Fruit fly (Drosophila melanogaster) whole organism, embryonic: ENCODE measurements around the gene Rnp4F.
A peak's percentile ranks its signal among the peaks of the same experiment; 100 is the strongest.

Source experiments
- CG10543 ChIP-seq: fragments of 200-800 bp; sonication (Bioruptor generic); optimal IDR thresholded peaks from 3 replicates; lab custom pipeline; 2017; ENCODE audit warnings: missing biosample characterization, mild to moderate bottlenecking, missing genetic modification characterization, moderate library complexity
- CG10654 ChIP-seq: fragments of 200-800 bp; sonication (Bioruptor generic); optimal IDR thresholded peaks from 2 replicates; lab custom pipeline; 2016; ENCODE audit warnings: missing biosample characterization, missing genetic modification characterization
- CG12659 ChIP-seq: fragments of 200-800 bp; sonication (Bioruptor generic); optimal IDR thresholded peaks from 3 replicates; lab custom pipeline; 2017; ENCODE audit warnings: mild to moderate bottlenecking, missing biosample characterization, missing genetic modification reagents, missing genetic modification characterization
- CG12769 ChIP-seq: fragments of 200-800 bp; sonication (Bioruptor generic); optimal IDR thresholded peaks from 2 replicates; lab custom pipeline; 2019; ENCODE audit warnings: missing biosample characterization, mild to moderate bottlenecking, missing genetic modification characterization, moderate library complexity
- CG13894 ChIP-seq: fragments of 200-800 bp; sonication (Bioruptor generic); optimal IDR thresholded peaks from 3 replicates; lab custom pipeline; 2018; ENCODE audit warnings: missing biosample characterization, mild to moderate bottlenecking, missing genetic modification characterization, moderate library complexity
- CG1647 ChIP-seq: fragments of 200-800 bp; sonication (Bioruptor generic); optimal IDR thresholded peaks from 3 replicates; lab custom pipeline; 2016; ENCODE audit warnings: missing biosample characterization, missing genetic modification characterization
- CG17385 ChIP-seq: fragments of 200-800 bp; sonication (Bioruptor generic); optimal IDR thresholded peaks from 3 replicates; lab custom pipeline; 2018; ENCODE audit warnings: missing biosample characterization, mild to moderate bottlenecking, missing genetic modification characterization
- CG32767 ChIP-seq: fragments of 200-800 bp; sonication (Bioruptor generic); IDR thresholded peaks from 2 replicates; pipeline ENCODE4 v1.3.6; 2022; ENCODE audit warnings: missing biosample characterization, missing genetic modification characterization
- CG33557 ChIP-seq: fragments of 200-800 bp; sonication (Bioruptor generic); optimal IDR thresholded peaks from 2 replicates; lab custom pipeline; 2019; ENCODE audit warnings: missing biosample characterization, mild to moderate bottlenecking, missing genetic modification characterization, moderate library complexity
- CG4820 ChIP-seq: fragments of 200-800 bp; sonication (Bioruptor generic); optimal IDR thresholded peaks from 3 replicates; lab custom pipeline; 2016; ENCODE audit warnings: missing biosample characterization, missing genetic modification characterization
- CG7928 ChIP-seq: fragments of 200-800 bp; sonication (Bioruptor generic); optimal IDR thresholded peaks from 2 replicates; lab custom pipeline; 2017; ENCODE audit warnings: missing biosample characterization, mild to moderate bottlenecking, missing genetic modification characterization
- CG7963 ChIP-seq: fragments of 200-800 bp; sonication (Bioruptor generic); IDR thresholded peaks from 3 replicates; pipeline ENCODE4 v1.3.6; 2022; ENCODE audit warnings: missing biosample characterization, missing genetic modification characterization; ENCODE audit not compliant: partially characterized antibody
- CG8388 ChIP-seq: fragments of 200-800 bp; sonication (Bioruptor generic); optimal IDR thresholded peaks from 2 replicates; lab custom pipeline; 2019; ENCODE audit warnings: missing biosample characterization, mild to moderate bottlenecking, missing genetic modification characterization, moderate library complexity
- D ChIP-seq, 2 experiments: fragments of 200-800 bp in 1 of 2; fragments of >200 bp in 1 of 2; sonication (Bioruptor generic) in 1 of 2; optimal IDR thresholded peaks; 2 replicates in 1 of 2; 3 replicates in 1 of 2; lab custom pipeline; 2017; ENCODE audit warnings: mild to moderate bottlenecking in 1 of 2, missing biosample characterization in 1 of 2, missing genetic modification characterization in 1 of 2, missing genetic modification reagents in 1 of 2
- Dip3 ChIP-seq: fragments of 200-800 bp; sonication (Bioruptor generic); optimal IDR thresholded peaks from 3 replicates; lab custom pipeline; 2016; ENCODE audit warnings: missing biosample characterization, missing genetic modification characterization
- Dref ChIP-seq: fragments of 200-800 bp; sonication (Bioruptor generic); IDR thresholded peaks from 2 replicates; pipeline ENCODE4 v1.3.6; 2022; ENCODE audit warnings: missing biosample characterization, missing genetic modification characterization
- Drgx ChIP-seq: fragments of 200-800 bp; sonication (Bioruptor generic); IDR thresholded peaks from 2 replicates; pipeline ENCODE4 v1.3.6; 2022; ENCODE audit warnings: missing biosample characterization, missing genetic modification characterization
- Fer1 ChIP-seq: fragments of 200-800 bp; sonication (Bioruptor generic); optimal IDR thresholded peaks from 2 replicates; lab custom pipeline; 2017; ENCODE audit warnings: missing biosample characterization, mild to moderate bottlenecking, missing genetic modification characterization
- HLH54F ChIP-seq: fragments of 200-800 bp; sonication (Bioruptor generic); optimal IDR thresholded peaks from 3 replicates; lab custom pipeline; 2016; ENCODE audit warnings: missing biosample characterization, missing genetic modification characterization
- Hey ChIP-seq: fragments of 200-800 bp; sonication (Bioruptor generic); optimal IDR thresholded peaks from 3 replicates; lab custom pipeline; 2018; ENCODE audit warnings: missing biosample characterization, mild to moderate bottlenecking, missing genetic modification characterization
- Hr3 ChIP-seq: fragments of 200-800 bp; sonication (Bioruptor generic); optimal IDR thresholded peaks from 3 replicates; lab custom pipeline; 2016; ENCODE audit warnings: missing biosample characterization, missing genetic modification characterization
- Hr78 ChIP-seq, 2 experiments: fragments of 200-800 bp in 1 of 2; fragments of >200 bp in 1 of 2; sonication (Bioruptor generic) in 1 of 2; optimal IDR thresholded peaks; 2 replicates each; lab custom pipeline; 2017 to 2019; ENCODE audit warnings: missing biosample characterization in 2 of 2, missing genetic modification characterization in 2 of 2, mild to moderate bottlenecking in 1 of 2, moderate library complexity in 1 of 2
- Nf-YB ChIP-seq: fragments of 200-800 bp; sonication (Bioruptor generic); optimal IDR thresholded peaks from 3 replicates; lab custom pipeline; 2019; ENCODE audit warnings: missing biosample characterization, mild to moderate bottlenecking, missing genetic modification characterization, moderate library complexity
- Pdp1 ChIP-seq, 2 experiments: fragments of 200-800 bp; sonication (Bioruptor generic); optimal IDR thresholded peaks; 3 replicates each; lab custom pipeline; 2016; ENCODE audit warnings: missing biosample characterization in 2 of 2, missing genetic modification characterization in 2 of 2, mild to moderate bottlenecking in 1 of 2, moderate library complexity in 1 of 2
- ac ChIP-seq: fragments of 200-800 bp; sonication (Bioruptor generic); optimal IDR thresholded peaks from 3 replicates; lab custom pipeline; 2017; ENCODE audit warnings: missing biosample characterization, mild to moderate bottlenecking, missing genetic modification characterization
- ap ChIP-seq: fragments of 200-800 bp; sonication (Bioruptor generic); IDR thresholded peaks from 2 replicates; pipeline ENCODE4 v1.3.6; 2022; ENCODE audit warnings: missing biosample characterization, missing genetic modification characterization
- ara ChIP-seq: fragments of 200-800 bp; sonication (Bioruptor generic); IDR thresholded peaks from 2 replicates; pipeline ENCODE4 v1.3.6; 2022; ENCODE audit warnings: missing biosample characterization, missing genetic modification characterization
- ato ChIP-seq: fragments of 200-800 bp; sonication (Bioruptor generic); IDR thresholded peaks from 2 replicates; pipeline ENCODE4 v1.3.6; 2022; ENCODE audit warnings: missing biosample characterization, missing genetic modification characterization; ENCODE audit not compliant: partially characterized antibody
- cad ChIP-seq: fragments of >200 bp; optimal IDR thresholded peaks from 2 replicates; lab custom pipeline; 2017; ENCODE audit warnings: missing biosample characterization, missing genetic modification characterization
- cg ChIP-seq: fragments of 200-800 bp; sonication (Bioruptor generic); optimal IDR thresholded peaks from 3 replicates; lab custom pipeline; 2019; ENCODE audit warnings: missing biosample characterization, mild to moderate bottlenecking, missing genetic modification characterization, moderate library complexity
- croc ChIP-seq: fragments of 200-800 bp; sonication (Bioruptor generic); conservative IDR thresholded peaks from 3 replicates; pipeline ENCODE4 v1.3.6; 2022; ENCODE audit warnings: missing biosample characterization, missing genetic modification characterization
- disco-r ChIP-seq: fragments of 200-800 bp; sonication (Bioruptor generic); optimal IDR thresholded peaks from 2 replicates; lab custom pipeline; 2016; ENCODE audit warnings: missing biosample characterization, missing genetic modification characterization
- ewg ChIP-seq: fragments of 200-800 bp; sonication (Bioruptor generic); optimal IDR thresholded peaks from 3 replicates; lab custom pipeline; 2017; ENCODE audit warnings: mild to moderate bottlenecking, missing biosample characterization, missing genetic modification reagents, missing genetic modification characterization
- fd3F ChIP-seq: fragments of 200-800 bp; sonication (Bioruptor generic); optimal IDR thresholded peaks from 2 replicates; lab custom pipeline; 2018; ENCODE audit warnings: missing biosample characterization, mild to moderate bottlenecking, missing genetic modification characterization, moderate library complexity
- fd96Cb ChIP-seq: fragments of 200-800 bp; sonication (Bioruptor generic); optimal IDR thresholded peaks from 2 replicates; lab custom pipeline; 2018; ENCODE audit warnings: missing biosample characterization, mild to moderate bottlenecking, missing genetic modification characterization, moderate library complexity
- kay ChIP-seq: fragments of 200-800 bp; sonication (Bioruptor generic); optimal IDR thresholded peaks from 2 replicates; lab custom pipeline; 2016; ENCODE audit warnings: missing biosample characterization, missing genetic modification characterization
- kni ChIP-seq: fragments of 200-800 bp; sonication (Bioruptor generic); optimal IDR thresholded peaks from 3 replicates; lab custom pipeline; 2017; ENCODE audit warnings: mild to moderate bottlenecking, missing biosample characterization, missing genetic modification reagents, missing genetic modification characterization
- knrl ChIP-seq: fragments of 200-800 bp; sonication (Bioruptor generic); IDR thresholded peaks from 3 replicates; pipeline ENCODE4 v1.3.6; 2022; ENCODE audit warnings: missing biosample characterization, missing genetic modification characterization; ENCODE audit not compliant: partially characterized antibody
- odd ChIP-seq: fragments of 200-800 bp; sonication (Bioruptor generic); optimal IDR thresholded peaks from 2 replicates; lab custom pipeline; 2017; ENCODE audit warnings: missing biosample characterization, mild to moderate bottlenecking, missing genetic modification characterization
- otp ChIP-seq: fragments of 200-800 bp; sonication (Bioruptor generic); IDR thresholded peaks from 3 replicates; pipeline ENCODE4, ENCODE4 v1.3.6; 2022; ENCODE audit warnings: missing biosample characterization, missing genetic modification characterization
- peb ChIP-seq: fragments of 200-800 bp; sonication (Bioruptor generic); IDR thresholded peaks from 2 replicates; pipeline ENCODE4 v1.3.6; 2022; ENCODE audit warnings: missing biosample characterization, missing genetic modification characterization
- pzg ChIP-seq: fragments of 200-800 bp; sonication (Bioruptor generic); optimal IDR thresholded peaks from 3 replicates; lab custom pipeline; 2018; ENCODE audit warnings: missing biosample characterization, mild to moderate bottlenecking, missing genetic modification characterization, moderate library complexity
- salm ChIP-seq: fragments of 200-800 bp; sonication (Bioruptor generic); optimal IDR thresholded peaks from 2 replicates; lab custom pipeline; 2018; ENCODE audit warnings: missing biosample characterization, mild to moderate bottlenecking, missing genetic modification characterization
- sens ChIP-seq: fragments of 200-800 bp; sonication (Bioruptor generic); peaks from one replicate; lab custom pipeline; 2016; ENCODE audit warnings: missing biosample characterization, missing genetic modification characterization
- trem ChIP-seq: fragments of 200-800 bp; optimal IDR thresholded peaks from 3 replicates; lab custom pipeline; 2019; ENCODE audit warnings: missing biosample characterization, mild to moderate bottlenecking, missing genetic modification characterization, moderate library complexity
- vfl ChIP-seq: fragments of 200-800 bp; sonication (Bioruptor generic); optimal IDR thresholded peaks from 2 replicates; lab custom pipeline; 2016; ENCODE audit warnings: missing biosample characterization, missing genetic modification characterization
- zfh1 ChIP-seq: fragments of 200-800 bp; sonication (Bioruptor generic); IDR thresholded peaks from 3 replicates; pipeline ENCODE4 v1.3.6; 2022; ENCODE audit warnings: missing biosample characterization, missing genetic modification characterization

Gene Rnp4F

dm6 chrX:5332259-5332862 is 9.9 kb upstream of the Rnp4F start, which contains the start of gene CanB (continued):
- TF ChIP-seq Dref (no peak), CG33557 (GFP tag; lab: Kevin White, UChicago) (no peak), CG13894 (no peak), knrl (GFP tag; lab: Robert Waterston, UW) (peak; percentile 70), CG10543 (GFP tag; lab: Kevin White, UChicago) (no peak), ap (GFP tag; lab: Robert Waterston, UW) (no peak), fd3F (GFP tag; lab: Kevin White, UChicago) (no peak), zfh1 (GFP tag; lab: Robert Waterston, UW) (no peak), CG17385 (GFP tag; lab: Kevin White, UChicago) (no peak), kay (no peak), trem (no peak), CG10654 (GFP tag; lab: Kevin White, UChicago) (no peak), Fer1 (peak; percentile 11), Dip3 (GFP tag; lab: Kevin White, UChicago) (no peak), pzg (GFP tag; lab: Kevin White, UChicago) (peak; percentile 29), Nf-YB (GFP tag; lab: Kevin White, UChicago) (no peak)

- TF ChIP-seq CG7928 (no peak), HLH54F (GFP tag; lab: Kevin White, UChicago) (no peak), CG32767 (no peak; the same call in 1 of the 2 replicates), cad (GFP tag; lab: Kevin White, UChicago) (no peak), ara (peak; percentile 55; the same call in 1 of the 2 replicates), CG4820 (GFP tag; lab: Kevin White, UChicago) (peak; percentile 26), ato (peak; percentile 55), salm (tag; lab: Kevin White, UChicago) (no peak), ewg (peak; percentile 13), CG13894 (peak; percentile 54), CG7963 (GFP tag; lab: Robert Waterston, UW) (peak; percentile 76), peb (GFP tag; lab: Robert Waterston, UW) (peak; percentile 27; the same call in 1 of the 2 replicates), fd96Cb (tag; lab: Kevin White, UChicago) (peak; percentile 23), disco-r (GFP tag; lab: Kevin White, UChicago) (no peak), otp (no peak), vfl (GFP tag; lab: Kevin White, UChicago) (no peak), kni (no peak), Hey (tag; lab: Kevin White, UChicago) (no peak), cg (no peak), ac (GFP tag; lab: Kevin White, UChicago) (no peak), odd (GFP tag; lab: Kevin White, UChicago) (no peak), croc (no peak; the same call in 2 of the 3 replicates), Hr78 (GFP tag; optimal IDR thresholded peaks at IDR 0.05; lab: Kevin White, UChicago) (no peak), D (optimal IDR thresholded peaks at IDR 0.05; lab: Kevin White, UChicago) (no peak), D (GFP tag; optimal IDR thresholded peaks at IDR 0.05; lab: Kevin White, UChicago) (peak; percentile 8), CG1647 (GFP tag; lab: Kevin White, UChicago) (no peak), Pdp1 (GFP tag; optimal IDR thresholded peaks at IDR 0.05; lab: Kevin White, UChicago) (peak in 1 of 2 experiments; percentile 15), CG12769 (tag; lab: Kevin White, UChicago) (no peak), CG8388 (GFP tag; lab: Kevin White, UChicago) (peak; percentile 33), CG12659 (peak; percentile 60), Hr3 (GFP tag; lab: Kevin White, UChicago) (peak; percentile 54), Drgx (0 out of 2 replicates have a peak, but pooled peaks have one; percentile 36), sens (GFP tag; lab: Kevin White, UChicago) (peak; percentile 73)
Measured at dm6 chrX:5329266-5329898, 6.9 kb upstream of the Rnp4F start, which contains the start of the genes CG3309 and XRCC1. Gene CG3309, minus strand, starts transcription at chrX:5329347. Gene XRCC1, plus strand, starts transcription at chrX:5329876.
